Fruit fly (Drosophila melanogaster): Measurements from ENCODE around the gene TotF.

Gene TotF

DNA sequence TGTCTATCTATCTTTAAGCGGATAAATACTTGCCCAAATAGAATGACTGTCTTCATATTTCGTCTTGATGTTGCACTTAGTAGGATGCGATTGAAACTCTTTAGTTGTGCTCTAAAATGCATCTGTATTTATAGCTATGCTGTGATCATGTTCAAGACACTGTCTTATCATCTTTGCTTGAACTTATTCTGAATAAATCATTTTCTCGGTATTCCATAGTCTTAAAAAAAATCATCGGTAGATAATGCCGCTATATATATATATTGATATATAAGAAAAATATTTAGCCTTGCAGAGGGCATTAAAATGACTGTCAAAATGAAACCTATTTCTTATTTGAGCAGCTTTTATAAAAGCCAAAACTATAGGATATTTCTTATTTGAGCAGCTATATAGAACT is at the start of gene TotF:
TotF (minus strand) TSS at position 101 of the 400 bp plus-strand sequence.
- TF ChIP-seq btn (GFP tag; optimal IDR thresholded peaks at IDR 0.05): no peak

DNA sequence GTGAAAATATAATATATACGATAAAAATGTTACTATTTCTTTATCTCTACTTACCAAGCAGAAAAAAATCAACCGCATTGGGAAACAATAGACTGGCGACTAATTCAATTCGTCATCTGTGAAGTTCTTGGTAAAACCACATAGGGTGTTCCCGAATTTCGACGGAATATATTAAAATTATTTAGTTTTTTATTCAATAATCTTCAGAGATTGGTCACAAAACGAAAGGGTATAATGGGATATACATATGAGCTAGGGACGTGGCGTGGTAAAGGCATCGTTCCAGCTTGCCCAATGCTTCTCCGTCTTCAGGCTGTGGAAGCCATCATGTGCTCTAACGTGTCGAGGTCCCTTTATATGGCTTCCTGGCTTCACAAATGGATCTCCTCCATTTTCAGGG is 49.4 kb upstream of the TotF start, which contains the start of gene CG42866:
CG42866 (minus strand) TSS at position 101 of the 400 bp plus-strand sequence.
- TF ChIP-seq Atf-2 (GFP tag; optimal IDR thresholded peaks at IDR 0.05): no peak
- no peak for TF ChIP-seq CG6765 (GFP tag; optimal IDR thresholded peaks at IDR 0.05)
- no peak for TF ChIP-seq HmgZ (tag; optimal IDR thresholded peaks at IDR 0.05)
- no peak for TF ChIP-seq pzg (GFP tag; optimal IDR thresholded peaks at IDR 0.05)
- no peak for TF ChIP-seq slp2 (GFP tag; optimal IDR thresholded peaks at IDR 0.05)
- peak; percentile 42 for TF ChIP-seq Med (GFP tag)
- peak; percentile 13 for TF ChIP-seq sens (GFP tag)
- TF ChIP-seq CG12299 (tag; optimal IDR thresholded peaks at IDR 0.05): no peak

DNA sequence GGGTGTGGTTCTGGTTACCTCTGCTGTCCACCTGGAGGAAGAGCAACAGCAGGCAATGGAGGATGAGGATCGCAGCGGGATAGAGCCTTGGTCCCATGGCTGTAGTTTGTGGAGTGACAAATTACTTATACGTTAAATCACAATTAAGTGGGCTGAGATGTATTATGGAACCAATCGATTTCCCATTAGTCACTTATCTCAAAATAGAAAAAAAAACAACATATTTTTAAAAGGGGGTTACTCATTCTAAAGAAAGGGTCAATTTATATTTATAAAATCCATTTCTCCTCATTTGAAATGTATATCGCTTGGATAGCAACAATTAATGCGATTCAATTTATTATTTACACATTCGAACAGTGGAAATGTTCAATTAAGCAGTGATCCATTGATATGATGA is 48.8 kb upstream of the TotF start, which contains the start of gene CG34051:
CG34051 (minus strand) TSS at position 101 of the 400 bp plus-strand sequence.
- TF ChIP-seq CG33213 (GFP tag; optimal IDR thresholded peaks at IDR 0.05): no peak
- no peak for TF ChIP-seq seq (GFP tag; IDR thresholded peaks at IDR 0.05)
- no peak for TF ChIP-seq jumu (GFP tag; optimal IDR thresholded peaks at IDR 0.05)

DNA sequence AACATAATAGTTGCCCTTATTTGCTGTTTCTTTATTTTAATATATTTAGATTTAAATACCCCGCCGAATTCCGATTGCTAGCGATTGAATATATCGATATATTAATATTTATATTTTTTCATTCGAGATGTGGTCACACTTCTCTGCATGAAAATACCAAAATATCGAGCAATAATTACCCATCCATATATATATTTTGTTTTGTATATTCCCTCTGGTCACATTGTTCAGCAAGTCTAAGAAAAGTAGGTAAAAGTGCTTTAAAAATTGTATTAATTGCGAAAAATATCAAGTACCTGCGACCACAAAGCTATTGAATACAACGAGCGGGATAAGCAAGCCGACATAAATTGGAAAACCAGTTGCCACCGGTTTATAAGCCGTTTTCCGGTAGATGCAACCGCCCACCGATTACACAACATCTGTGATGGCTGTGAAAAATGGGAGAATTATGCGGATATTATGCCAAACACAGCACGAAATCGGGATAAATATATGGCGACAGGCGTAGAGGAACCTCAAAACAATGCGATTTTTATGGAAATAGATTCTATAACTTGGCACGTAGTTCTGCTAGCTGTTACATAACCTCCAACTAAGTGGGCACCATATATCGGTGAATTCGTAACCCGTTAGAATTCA is 46.5 kb upstream of the TotF start, which contains the start of gene COX4:
COX4 (plus strand) TSS at position 194 of the 642 bp plus-strand sequence.
- no peak for TF ChIP-seq Usf (GFP tag; optimal IDR thresholded peaks at IDR 0.05)
- TF ChIP-seq chif (GFP tag; optimal IDR thresholded peaks at IDR 0.05): no peak
- TF ChIP-seq CG1602 (GFP tag; optimal IDR thresholded peaks at IDR 0.05): no peak
- TF ChIP-seq Ets65A (GFP tag): no peak
- TF ChIP-seq CG5953 (GFP tag; IDR thresholded peaks at IDR 0.05): no peak
- no peak for TF ChIP-seq fd102C (GFP tag; optimal IDR thresholded peaks at IDR 0.05)
- no peak for TF ChIP-seq caup (GFP tag; optimal IDR thresholded peaks at IDR 0.05; ENCODE audit: severe bottlenecking)
- no peak for TF ChIP-seq ssp (GFP tag; IDR thresholded peaks at IDR 0.05)
- TF ChIP-seq CG14965 (GFP tag; optimal IDR thresholded peaks at IDR 0.05; ENCODE audit: borderline replicate concordance): no peak
- no peak for TF ChIP-seq CG12942 (GFP tag; optimal IDR thresholded peaks at IDR 0.05)
- TF ChIP-seq Mad (GFP tag; optimal IDR thresholded peaks at IDR 0.05): no peak
- TF ChIP-seq CG17361 (GFP tag; IDR thresholded peaks at IDR 0.05): no peak
- peak; percentile 73 for TF ChIP-seq Dll (GFP tag; IDR thresholded peaks at IDR 0.05; ENCODE audit: partially characterized antibody)
- TF ChIP-seq gfzf (GFP tag; optimal IDR thresholded peaks at IDR 0.05): peak; percentile 69
- TF ChIP-seq otp (GFP tag; IDR thresholded peaks at IDR 0.05): no peak
- TF ChIP-seq lov (optimal IDR thresholded peaks at IDR 0.05): no peak
- TF ChIP-seq lov (GFP tag; IDR thresholded peaks at IDR 0.05): no peak
- TF ChIP-seq Bdp1 (GFP tag; optimal IDR thresholded peaks at IDR 0.05): no peak
- TF ChIP-seq Nf-YA (GFP tag; IDR thresholded peaks at IDR 0.05): no peak
- TF ChIP-seq sc (optimal IDR thresholded peaks at IDR 0.05): no peak
- TF ChIP-seq sc (GFP tag; optimal IDR thresholded peaks at IDR 0.05): no peak
- no peak for TF ChIP-seq CG9932 (GFP tag; IDR thresholded peaks at IDR 0.05)
- no peak for TF ChIP-seq peb (GFP tag; IDR thresholded peaks at IDR 0.05)
- TF ChIP-seq maf-S (GFP tag; optimal IDR thresholded peaks at IDR 0.05): no peak
- no peak for TF ChIP-seq her (GFP tag; optimal IDR thresholded peaks at IDR 0.05)
- no peak for TF ChIP-seq Gsc (GFP tag; IDR thresholded peaks at IDR 0.05)
- no peak for TF ChIP-seq luna (GFP tag; optimal IDR thresholded peaks at IDR 0.05)
- TF ChIP-seq CG16779 (GFP tag; IDR thresholded peaks at IDR 0.05): no peak
- TF ChIP-seq sima (GFP tag; optimal IDR thresholded peaks at IDR 0.05): no peak
- no peak for TF ChIP-seq lola (GFP tag; optimal IDR thresholded peaks at IDR 0.05)
- TF ChIP-seq CG43689 (GFP tag; IDR thresholded peaks at IDR 0.05): no peak
- TF ChIP-seq CG9215 (GFP tag; IDR thresholded peaks at IDR 0.05): no peak
- no peak for TF ChIP-seq CG14014 (GFP tag; IDR thresholded peaks at IDR 0.05)
- TF ChIP-seq al (GFP tag; IDR thresholded peaks at IDR 0.05): no peak
- no peak for TF ChIP-seq CG31441 (GFP tag; IDR thresholded peaks at IDR 0.05)
- no peak for TF ChIP-seq Kr (GFP tag; optimal IDR thresholded peaks at IDR 0.05)

All from whole organism, embryonic.